Fruit fly (Drosophila melanogaster): ENCODE results near the gene CG34433.

The CG34433 gene

dm6 chr3R:30648451-30648850 lies 1.3 kb upstream of the CG34433 start, which contains the start of gene PH4alphaPV:
Gene PH4alphaPV (minus strand): TSS chr3R:30648551.
- TF ChIP-seq pan (optimal IDR thresholded peaks at IDR 0.05) = no peak
- no peak for TF ChIP-seq Dll (optimal IDR thresholded peaks at IDR 0.05)
- no peak for TF ChIP-seq EcR (GFP tag; optimal IDR thresholded peaks at IDR 0.05)
- TF ChIP-seq CG8478 (optimal IDR thresholded peaks at IDR 0.05) = no peak
- no peak for TF ChIP-seq usp (GFP tag; optimal IDR thresholded peaks at IDR 0.05)
- no peak for TF ChIP-seq psq (optimal IDR thresholded peaks at IDR 0.05)

dm6 chr3R:30648851-30649250 lies 910 bp upstream of the CG34433 start, which contains the start of gene CG34432:
Gene CG34432 (plus strand): TSS chr3R:30649151.
- TF ChIP-seq Dll (optimal IDR thresholded peaks at IDR 0.05) (no peak), usp (GFP tag; optimal IDR thresholded peaks at IDR 0.05) (no peak), CG8478 (optimal IDR thresholded peaks at IDR 0.05) (no peak), psq (optimal IDR thresholded peaks at IDR 0.05) (no peak), pan (optimal IDR thresholded peaks at IDR 0.05) (no peak), EcR (GFP tag; optimal IDR thresholded peaks at IDR 0.05) (no peak)

- TF ChIP-seq pan (optimal IDR thresholded peaks at IDR 0.05) (no peak), psq (optimal IDR thresholded peaks at IDR 0.05) (no peak), usp (GFP tag; optimal IDR thresholded peaks at IDR 0.05) (no peak), Dll (optimal IDR thresholded peaks at IDR 0.05) (no peak), CG8478 (optimal IDR thresholded peaks at IDR 0.05) (no peak), EcR (GFP tag; optimal IDR thresholded peaks at IDR 0.05) (no peak)
Observed at dm6 chr3R:30689653-30690052, 39.9 kb downstream of the CG34433 start.

dm6 chr3R:30690251-30690650 lies 40.5 kb downstream of the CG34433 start, which contains the start of gene Spn100A:
Gene Spn100A (plus strand): TSS chr3R:30690642.
- TF ChIP-seq EcR (GFP tag; optimal IDR thresholded peaks at IDR 0.05) (peak in 1 of 2 experiments; percentile 24), psq (optimal IDR thresholded peaks at IDR 0.05) (no peak), CG8478 (optimal IDR thresholded peaks at IDR 0.05) (no peak), Dll (optimal IDR thresholded peaks at IDR 0.05) (no peak), pan (optimal IDR thresholded peaks at IDR 0.05) (no peak), usp (GFP tag; optimal IDR thresholded peaks at IDR 0.05) (no peak)

- TF ChIP-seq Dll (optimal IDR thresholded peaks at IDR 0.05) = no peak
- TF ChIP-seq usp (GFP tag; optimal IDR thresholded peaks at IDR 0.05) = no peak
- no peak for TF ChIP-seq CG8478 (optimal IDR thresholded peaks at IDR 0.05)
- no peak for TF ChIP-seq pan (optimal IDR thresholded peaks at IDR 0.05)
- no peak for TF ChIP-seq psq (optimal IDR thresholded peaks at IDR 0.05)
- TF ChIP-seq EcR (GFP tag; optimal IDR thresholded peaks at IDR 0.05) = no peak
Observed at dm6 chr3R:30695398-30695797, 45.6 kb downstream of the CG34433 start, which contains the start of gene CG12069. Gene CG12069 (minus strand): TSS chr3R:30695498.

dm6 chr3R:30697038-30697437 lies 47.3 kb downstream of the CG34433 start, which contains the start of gene Pka-C2:
Gene Pka-C2 (minus strand): TSS chr3R:30697138.
- TF ChIP-seq CG8478 (optimal IDR thresholded peaks at IDR 0.05) (no peak), usp (GFP tag; optimal IDR thresholded peaks at IDR 0.05) (no peak), pan (optimal IDR thresholded peaks at IDR 0.05) (no peak), Dll (optimal IDR thresholded peaks at IDR 0.05) (no peak), psq (optimal IDR thresholded peaks at IDR 0.05) (no peak), EcR (GFP tag; optimal IDR thresholded peaks at IDR 0.05) (no peak)

- TF ChIP-seq psq (optimal IDR thresholded peaks at IDR 0.05) (no peak), CG8478 (optimal IDR thresholded peaks at IDR 0.05) (no peak), Dll (optimal IDR thresholded peaks at IDR 0.05) (no peak), EcR (GFP tag; optimal IDR thresholded peaks at IDR 0.05) (no peak), pan (optimal IDR thresholded peaks at IDR 0.05) (no peak), usp (GFP tag; optimal IDR thresholded peaks at IDR 0.05) (no peak)
Observed at dm6 chr3R:30699165-30699564, 49.4 kb downstream of the CG34433 start.
